Worm (Caenorhabditis elegans) whole organism, young adult: ENCODE data around the gene gskl-1.

Source experiments
- F49E8.2 ChIP-seq: sonication (generic microtip); optimal IDR thresholded peaks from 3 replicates; lab custom pipeline; 2017; ENCODE audit warnings: missing genetic modification characterization, mild to moderate bottlenecking, missing compliant biosample characterization, antibody characterized with exemption, moderate library complexity; ENCODE audit not compliant: insufficient read depth
- ama-1 ChIP-seq, 3 experiments: fragments of 150-350 bp in 1 of 3; sonication (generic microtip) in 2 of 3; optimal IDR thresholded peaks; 2 replicates each; lab custom pipeline; 2014 to 2018; ENCODE audit warnings: missing biosample characterization in 2 of 3, missing genetic modification characterization in 2 of 3, missing genetic modification reagents in 2 of 3
- bed-1 ChIP-seq: fragments of 200-800 bp; sonication (Bioruptor generic); IDR thresholded peaks from 2 replicates; pipeline ENCODE4 v1.3.6; 2022; ENCODE audit warnings: missing genetic modification reagents, missing genetic modification characterization, missing compliant biosample characterization
- egl-44 ChIP-seq: fragments of 200-800 bp; sonication (Bioruptor generic); IDR thresholded peaks from 2 replicates; pipeline ENCODE4 v1.3.6; 2022; ENCODE audit warnings: missing genetic modification reagents, missing genetic modification characterization, missing compliant biosample characterization
- pha-4 ChIP-seq: fragments of 150-350 bp; sonication (generic microtip); optimal IDR thresholded peaks from 2 replicates; lab custom pipeline; 2014; ENCODE audit warnings: missing biosample characterization, missing genetic modification reagents, missing genetic modification characterization
- snpc-1.1 ChIP-seq: sonication (generic microtip); optimal IDR thresholded peaks from 2 replicates; lab custom pipeline; 2017; ENCODE audit warnings: missing genetic modification characterization, mild to moderate bottlenecking, missing compliant biosample characterization, antibody characterized with exemption, moderate library complexity, missing genotype, missing genetic modification reagents; ENCODE audit not compliant: insufficient read depth
- unc-62 ChIP-seq: fragments of 150-350 bp; optimal IDR thresholded peaks from 2 replicates; lab custom pipeline; 2014; ENCODE audit warnings: missing biosample characterization, missing genetic modification reagents, missing genetic modification characterization

DNA sequence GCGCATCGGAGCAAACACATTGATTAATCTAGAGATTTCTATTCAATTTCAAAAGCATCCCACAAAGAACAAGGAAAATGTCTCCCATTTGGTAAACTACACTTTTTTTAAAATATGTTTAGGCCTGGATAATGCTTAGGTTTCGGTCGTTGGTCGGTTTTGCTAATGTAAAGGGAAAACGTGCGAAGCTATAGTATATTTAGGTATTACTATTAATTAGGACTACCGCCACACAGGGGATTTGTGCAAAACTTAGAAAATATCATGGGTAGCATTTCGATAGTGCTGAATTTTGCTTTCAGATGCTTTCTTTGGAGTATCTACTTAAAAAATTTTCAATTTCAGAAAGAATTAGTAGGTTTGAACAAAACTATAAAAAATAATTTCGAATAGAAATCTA is 34.4 kb upstream of the gskl-1 start:
- TF ChIP-seq ama-1 (optimal IDR thresholded peaks at IDR 0.05; lab: Kevin White, UChicago) (no peak), ama-1 (GFP tag; optimal IDR thresholded peaks at IDR 0.05; lab: Kevin White, UChicago) (no peak), snpc-1.1 (tag; lab: Kevin White, UChicago) (no peak), pha-4 (tag; lab: Kevin White, UChicago) (no peak), bed-1 (GFP tag; lab: Robert Waterston, UW) (no peak), F49E8.2 (tag; lab: Kevin White, UChicago) (no peak), unc-62 (GFP tag; lab: Kevin White, UChicago) (no peak), egl-44 (GFP tag; lab: Robert Waterston, UW) (no peak)
